Comparison of ENCODE assay signal across 1 fruit fly cellular context in the genomic region with DNA sequence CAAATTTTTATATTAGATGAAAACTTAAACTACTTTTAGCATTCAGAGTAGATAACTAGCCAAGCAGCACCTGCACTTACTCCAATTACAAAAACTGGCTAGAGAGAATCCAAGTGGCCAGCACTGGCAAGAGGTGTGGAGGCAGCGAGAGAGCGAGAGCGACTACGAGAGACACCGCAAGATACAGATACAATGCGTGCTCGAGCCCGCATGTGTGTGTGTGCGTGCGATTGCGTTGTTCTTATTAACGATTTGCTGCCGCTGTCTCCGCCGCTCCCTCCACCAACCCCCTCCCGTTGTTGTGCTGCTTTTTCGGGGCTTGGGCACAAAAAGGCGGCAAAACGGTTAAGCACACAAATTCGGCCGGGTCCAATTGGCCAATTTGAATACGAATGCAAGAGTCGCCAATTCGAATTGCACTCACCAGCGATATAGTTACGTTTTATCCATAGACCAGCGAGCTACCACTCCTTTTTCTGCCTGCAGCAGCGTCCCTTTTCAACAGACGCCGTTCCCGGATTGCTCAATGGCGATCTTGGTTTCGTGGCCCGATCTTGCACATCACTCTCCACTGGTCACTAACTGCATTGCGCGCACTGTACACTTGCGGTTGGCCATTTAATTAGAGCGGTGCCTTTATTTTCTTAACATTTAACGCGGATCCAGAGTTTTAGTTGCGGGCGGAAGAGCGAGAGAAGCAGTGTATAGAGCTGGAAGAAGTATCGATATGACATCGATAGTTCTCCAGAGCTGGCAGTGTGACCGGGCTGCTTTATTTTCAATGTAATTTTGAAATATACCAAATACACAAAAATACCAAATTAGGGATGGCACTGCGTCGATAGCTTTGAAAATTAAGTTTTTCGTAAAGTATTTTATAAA.
TF ChIP-seq lines count a peak whose summit lies in the region.

TSS of gene crol (minus strand) at position 737 of the 882 bp plus-strand sequence.

TF ChIP-seq in whole organism, embryonic, 481 proteins besides CTCF, POLR2A, EP300 and RAD21 (continued from another document and continues in another):
- TF ChIP-seq CG18599 (GFP tag; optimal IDR thresholded peaks at IDR 0.05; lab: Kevin White, UChicago) (no peak), chn (GFP tag; optimal IDR thresholded peaks at IDR 0.05; lab: Kevin White, UChicago) (no peak), CG12071 (GFP tag; optimal IDR thresholded peaks at IDR 0.05; lab: Kevin White, UChicago) (no peak), grn (GFP tag; optimal IDR thresholded peaks at IDR 0.05; lab: Kevin White, UChicago) (no peak), cad (GFP tag; optimal IDR thresholded peaks at IDR 0.05; lab: Kevin White, UChicago) (no peak), sens-2 (GFP tag; IDR thresholded peaks at IDR 0.05; lab: Robert Waterston, UW) (no peak), Bgb (GFP tag; IDR thresholded peaks at IDR 0.05; lab: Robert Waterston, UW; ENCODE audit: partially characterized antibody) (peak; percentile 85), CoRest (tag; optimal IDR thresholded peaks at IDR 0.05; lab: Kevin White, UChicago) (peak; percentile 36), eve (GFP tag; optimal IDR thresholded peaks at IDR 0.05; lab: Kevin White, UChicago) (no peak), Stat92E (GFP tag; optimal IDR thresholded peaks at IDR 0.05; lab: Kevin White, UChicago) (no peak), CG8359 (GFP tag; optimal IDR thresholded peaks at IDR 0.05; lab: Kevin White, UChicago; ENCODE audit: borderline replicate concordance) (no peak), zen2 (GFP tag; IDR thresholded peaks at IDR 0.05; lab: Robert Waterston, UW; ENCODE audit: partially characterized antibody) (peak; percentile 85), CG15514 (GFP tag; optimal IDR thresholded peaks at IDR 0.05; lab: Kevin White, UChicago) (peak; percentile 70), CG14710 (tag; optimal IDR thresholded peaks at IDR 0.05; lab: Kevin White, UChicago) (peak; percentile 57), kah (GFP tag; optimal IDR thresholded peaks at IDR 0.05; lab: Kevin White, UChicago) (no peak), CG17568 (GFP tag; optimal IDR thresholded peaks at IDR 0.05; lab: Kevin White, UChicago) (no peak), Atf3 (GFP tag; optimal IDR thresholded peaks at IDR 0.05; lab: Kevin White, UChicago) (no peak), CG8281 (tag; optimal IDR thresholded peaks at IDR 0.05; lab: Kevin White, UChicago) (no peak), Oli (tag; optimal IDR thresholded peaks at IDR 0.05; lab: Kevin White, UChicago) (no peak), fu2 (GFP tag; optimal IDR thresholded peaks at IDR 0.05; lab: Kevin White, UChicago) (no peak), bowl (GFP tag; IDR thresholded peaks at IDR 0.05; lab: Robert Waterston, UW) (no peak), D19B (GFP tag; optimal IDR thresholded peaks at IDR 0.05; lab: Kevin White, UChicago) (no peak), dm (GFP tag; optimal IDR thresholded peaks at IDR 0.05; lab: Kevin White, UChicago) (no peak), CG15073 (GFP tag; optimal IDR thresholded peaks at IDR 0.05; lab: Kevin White, UChicago) (no peak), croc (GFP tag; conservative IDR thresholded peaks at IDR 0.05; lab: Robert Waterston, UW) (no peak), lola (GFP tag; optimal IDR thresholded peaks at IDR 0.05; lab: Kevin White, UChicago) (peak in 1 of 3 experiments; percentile 13), CG12391 (tag; optimal IDR thresholded peaks at IDR 0.05; lab: Kevin White, UChicago) (peak; percentile 55), vnd (GFP tag; IDR thresholded peaks at IDR 0.05; lab: Robert Waterston, UW; ENCODE audit: partially characterized antibody) (peak; percentile 72), onecut (GFP tag; IDR thresholded peaks at IDR 0.05; lab: Robert Waterston, UW) (peak; percentile 28), CG17186 (GFP tag; optimal IDR thresholded peaks at IDR 0.05; lab: Kevin White, UChicago) (no peak), trh (GFP tag; optimal IDR thresholded peaks at IDR 0.05; lab: Kevin White, UChicago) (no peak), Doc3 (GFP tag; IDR thresholded peaks at IDR 0.05; lab: Robert Waterston, UW; ENCODE audit: partially characterized antibody) (peak; percentile 76), yki (optimal IDR thresholded peaks at IDR 0.05; lab: Kevin White, UChicago) (peak; percentile 72), CG11398 (GFP tag; optimal IDR thresholded peaks at IDR 0.05; lab: Kevin White, UChicago) (no peak), CG14965 (GFP tag; optimal IDR thresholded peaks at IDR 0.05; lab: Kevin White, UChicago; ENCODE audit: borderline replicate concordance) (no peak), Nf-YB (GFP tag; optimal IDR thresholded peaks at IDR 0.05; lab: Kevin White, UChicago) (peak; percentile 36), CG9817 (tag; optimal IDR thresholded peaks at IDR 0.05; lab: Kevin White, UChicago) (peak; percentile 17), Xrp1 (GFP tag; IDR thresholded peaks at IDR 0.05; lab: Robert Waterston, UW) (peak; percentile 24; the same call in 1 of the 2 replicates), CG6175 (GFP tag; IDR thresholded peaks at IDR 0.05; lab: Robert Waterston, UW) (peak; percentile 91), Atf6 (GFP tag; IDR thresholded peaks at IDR 0.05; lab: Robert Waterston, UW) (0 out of 2 replicates have a peak, but pooled peaks have one; percentile 16), ab (GFP tag; optimal IDR thresholded peaks at IDR 0.05; lab: Kevin White, UChicago) (no peak), CG3726 (GFP tag; IDR thresholded peaks at IDR 0.05; lab: Robert Waterston, UW) (no peak), gce (GFP tag; IDR thresholded peaks at IDR 0.05; lab: Robert Waterston, UW) (no peak), HmgZ (tag; optimal IDR thresholded peaks at IDR 0.05; lab: Kevin White, UChicago) (peak; percentile 48), Dll (GFP tag; IDR thresholded peaks at IDR 0.05; lab: Robert Waterston, UW; ENCODE audit: partially characterized antibody) (peak; percentile 86), vvl (GFP tag; IDR thresholded peaks at IDR 0.05; lab: Robert Waterston, UW) (peak; percentile 21; the same call in 1 of the 2 replicates), CG1832 (GFP tag; optimal IDR thresholded peaks at IDR 0.05; lab: Kevin White, UChicago) (peak; percentile 11), CG7357 (GFP tag; IDR thresholded peaks at IDR 0.05; lab: Robert Waterston, UW) (no peak), ac (GFP tag; optimal IDR thresholded peaks at IDR 0.05; lab: Kevin White, UChicago) (no peak), oc (tag; optimal IDR thresholded peaks at IDR 0.05; lab: Kevin White, UChicago) (no peak), ato (GFP tag; IDR thresholded peaks at IDR 0.05; lab: Robert Waterston, UW; ENCODE audit: partially characterized antibody) (peak; percentile 74), Hr3 (GFP tag; optimal IDR thresholded peaks at IDR 0.05; lab: Kevin White, UChicago) (peak; percentile 36), CG4328 (GFP tag; optimal IDR thresholded peaks at IDR 0.05; lab: Kevin White, UChicago) (no peak), Hey (tag; optimal IDR thresholded peaks at IDR 0.05; lab: Kevin White, UChicago) (no peak), CG6654 (GFP tag; optimal IDR thresholded peaks at IDR 0.05; lab: Kevin White, UChicago) (no peak), exex (tag; optimal IDR thresholded peaks at IDR 0.05; lab: Kevin White, UChicago) (peak; percentile 15), CG7928 (GFP tag; optimal IDR thresholded peaks at IDR 0.05; lab: Kevin White, UChicago) (no peak), sima (GFP tag; optimal IDR thresholded peaks at IDR 0.05; lab: Kevin White, UChicago) (no peak), CG14050 (GFP tag; IDR thresholded peaks at IDR 0.05; lab: Robert Waterston, UW) (peak; percentile 18; the same call in 1 of the 3 replicates), CG11695 (GFP tag; IDR thresholded peaks at IDR 0.05; lab: Robert Waterston, UW) (no peak), CG15479 (GFP tag; optimal IDR thresholded peaks at IDR 0.05; lab: Kevin White, UChicago) (peak; percentile 62), Mes4 (GFP tag; optimal IDR thresholded peaks at IDR 0.05; lab: Kevin White, UChicago) (no peak), Side (GFP tag; optimal IDR thresholded peaks at IDR 0.05; lab: Kevin White, UChicago) (no peak), cwo (GFP tag; optimal IDR thresholded peaks at IDR 0.05; lab: Kevin White, UChicago) (no peak), CG30020 (tag; optimal IDR thresholded peaks at IDR 0.05; lab: Kevin White, UChicago) (peak; percentile 52), Sin3A (optimal IDR thresholded peaks at IDR 0.05; lab: Kevin White, UChicago) (peak; percentile 63), emc (GFP tag; optimal IDR thresholded peaks at IDR 0.05; lab: Kevin White, UChicago) (no peak), CG43689 (GFP tag; IDR thresholded peaks at IDR 0.05; lab: Robert Waterston, UW) (no peak), CG2202 (tag; optimal IDR thresholded peaks at IDR 0.05; lab: Kevin White, UChicago) (no peak), CG14441 (GFP tag; IDR thresholded peaks at IDR 0.05; lab: Robert Waterston, UW) (no peak), sr (GFP tag; IDR thresholded peaks at IDR 0.05; lab: Robert Waterston, UW) (no peak), CG2116 (GFP tag; optimal IDR thresholded peaks at IDR 0.05; lab: Kevin White, UChicago) (peak; percentile 57), Ada2b (GFP tag; IDR thresholded peaks at IDR 0.05; lab: Robert Waterston, UW) (no peak), crol (GFP tag; IDR thresholded peaks at IDR 0.05; lab: Robert Waterston, UW) (peak; percentile 100), TFAM (GFP tag; optimal IDR thresholded peaks at IDR 0.05; lab: Kevin White, UChicago) (no peak), ro (GFP tag; IDR thresholded peaks at IDR 0.05; lab: Robert Waterston, UW) (no peak), CG8765 (GFP tag; IDR thresholded peaks at IDR 0.05; lab: Robert Waterston, UW) (no peak), trem (tag; optimal IDR thresholded peaks at IDR 0.05; lab: Kevin White, UChicago) (peak; percentile 63), CkIIα-i1 (GFP tag; IDR thresholded peaks at IDR 0.05; lab: Robert Waterston, UW) (no peak), tll (GFP tag; optimal IDR thresholded peaks at IDR 0.05; lab: Kevin White, UChicago) (no peak), CG17802 (tag; optimal IDR thresholded peaks at IDR 0.05; lab: Kevin White, UChicago) (no peak), gsb-n (tag; optimal IDR thresholded peaks at IDR 0.05; lab: Kevin White, UChicago) (no peak), bcd (GFP tag; optimal IDR thresholded peaks at IDR 0.05; lab: Kevin White, UChicago) (peak; percentile 0), pros (GFP tag; optimal IDR thresholded peaks at IDR 0.05; lab: Kevin White, UChicago) (peak; percentile 89), CG4820 (GFP tag; optimal IDR thresholded peaks at IDR 0.05; lab: Kevin White, UChicago) (no peak), CG11456 (GFP tag; IDR thresholded peaks at IDR 0.05; lab: Robert Waterston, UW) (peak; percentile 33; the same call in 1 of the 3 replicates), CG18476 (GFP tag; optimal IDR thresholded peaks at IDR 0.05; lab: Kevin White, UChicago) (no peak), Trl (optimal IDR thresholded peaks at IDR 0.05; lab: Kevin White, UChicago) (peak; percentile 86 to 91), Trl (GFP tag; optimal IDR thresholded peaks at IDR 0.05; lab: Kevin White, UChicago) (no peak), Lpt (GFP tag; optimal IDR thresholded peaks at IDR 0.05; lab: Kevin White, UChicago) (no peak), row (GFP tag; IDR thresholded peaks at IDR 0.05; lab: Robert Waterston, UW) (peak; percentile 85), pfk (GFP tag; optimal IDR thresholded peaks at IDR 0.05; lab: Kevin White, UChicago) (no peak), hkb (optimal IDR thresholded peaks at IDR 0.05; lab: Kevin White, UChicago) (no peak), hkb (GFP tag; IDR thresholded peaks at IDR 0.05; lab: Robert Waterston, UW) (peak; percentile 28; the same call in 1 of the 2 replicates), CG3847 (GFP tag; IDR thresholded peaks at IDR 0.05; lab: Robert Waterston, UW) (peak; percentile 58), Sox102F (GFP tag; optimal IDR thresholded peaks at IDR 0.05; lab: Kevin White, UChicago) (peak; percentile 7), Med (GFP tag; lab: Kevin White, UChicago) (peak; percentile 80), pnt (GFP tag; optimal IDR thresholded peaks at IDR 0.05; lab: Kevin White, UChicago) (no peak), eyg (GFP tag; optimal IDR thresholded peaks at IDR 0.05; lab: Kevin White, UChicago) (no peak), jing (GFP tag; optimal IDR thresholded peaks at IDR 0.05; lab: Kevin White, UChicago) (no peak), her (GFP tag; optimal IDR thresholded peaks at IDR 0.05; lab: Kevin White, UChicago) (no peak), CG10274 (GFP tag; optimal IDR thresholded peaks at IDR 0.05; lab: Kevin White, UChicago) (no peak), fd102C (GFP tag; optimal IDR thresholded peaks at IDR 0.05; lab: Kevin White, UChicago) (no peak), Opbp (GFP tag; IDR thresholded peaks at IDR 0.05; lab: Robert Waterston, UW; ENCODE audit: partially characterized antibody) (peak; percentile 91), CG3163 (GFP tag; optimal IDR thresholded peaks at IDR 0.05; lab: Kevin White, UChicago) (no peak), esg (GFP tag; conservative IDR thresholded peaks at IDR 0.05; lab: Robert Waterston, UW) (no peak), Optix (GFP tag; IDR thresholded peaks at IDR 0.05; lab: Robert Waterston, UW) (no peak), CG11085 (GFP tag; IDR thresholded peaks at IDR 0.05; lab: Robert Waterston, UW) (peak; percentile 13; the same call in 1 of the 2 replicates), tin (GFP tag; optimal IDR thresholded peaks at IDR 0.05; lab: Kevin White, UChicago) (no peak), CG5180 (GFP tag; optimal IDR thresholded peaks at IDR 0.05; lab: Kevin White, UChicago) (no peak), unc-4 (GFP tag; IDR thresholded peaks at IDR 0.05; lab: Robert Waterston, UW; ENCODE audit: partially characterized antibody) (peak; percentile 89), Usf (GFP tag; optimal IDR thresholded peaks at IDR 0.05; lab: Kevin White, UChicago) (no peak), CG11093 (GFP tag; IDR thresholded peaks at IDR 0.05; lab: Robert Waterston, UW) (no peak), HLH4C (GFP tag; IDR thresholded peaks at IDR 0.05; lab: Robert Waterston, UW; ENCODE audit: partially characterized antibody) (peak; percentile 80), tup (GFP tag; optimal IDR thresholded peaks at IDR 0.05; lab: Kevin White, UChicago) (no peak), CG2889 (GFP tag; IDR thresholded peaks at IDR 0.05; lab: Robert Waterston, UW) (no peak), ham (GFP tag; IDR thresholded peaks at IDR 0.05; lab: Robert Waterston, UW) (no peak), sisA (GFP tag; IDR thresholded peaks at IDR 0.05; lab: Robert Waterston, UW) (no peak), CG17359 (tag; optimal IDR thresholded peaks at IDR 0.05; lab: Kevin White, UChicago) (no peak), gro (GFP tag; optimal IDR thresholded peaks at IDR 0.05; lab: Kevin White, UChicago) (no peak), CG34422 (GFP tag; IDR thresholded peaks at IDR 0.05; lab: Robert Waterston, UW) (peak; percentile 93; the same call in 2 of the 3 replicates), Oaz (GFP tag; IDR thresholded peaks at IDR 0.05; lab: Robert Waterston, UW) (no peak), en (GFP tag; optimal IDR thresholded peaks at IDR 0.05; lab: Kevin White, UChicago) (no peak)
